Worm (Caenorhabditis elegans): ENCODE data around the gene C47E12.14.

ce11 chrIV:10006792-10007191, 30.6 kb upstream of the C47E12.14 start, which contains the start of gene C47E12.13:
- no peak for TF ChIP-seq unc-130 (GFP tag; optimal IDR thresholded peaks at IDR 0.05)
- TF ChIP-seq nhr-90 (tag; optimal IDR thresholded peaks at IDR 0.05), result no peak
- no peak for TF ChIP-seq snpc-1.1 (tag; optimal IDR thresholded peaks at IDR 0.05; ENCODE audit: insufficient read depth)
- no peak for TF ChIP-seq ztf-3 (GFP tag; optimal IDR thresholded peaks at IDR 0.05)
- no peak for TF ChIP-seq mes-4 (tag; optimal IDR thresholded peaks at IDR 0.05)
- no peak for TF ChIP-seq cebp-2 (GFP tag; IDR thresholded peaks at IDR 0.05)
- TF ChIP-seq efl-1 (GFP tag; optimal IDR thresholded peaks at IDR 0.05), result no peak
- TF ChIP-seq ama-1 (optimal IDR thresholded peaks at IDR 0.05), result no peak
- no peak for TF ChIP-seq ama-1 (GFP tag; optimal IDR thresholded peaks at IDR 0.05)
- no peak for TF ChIP-seq madf-6 (GFP tag; IDR thresholded peaks at IDR 0.05)
- TF ChIP-seq hlh-12 (tag; optimal IDR thresholded peaks at IDR 0.05), result no peak

Data from whole organism, young adult.